Worm (Caenorhabditis elegans) whole organism, L1 larva: ENCODE results near the gene T10D4.19.

Source experiments
- ama-1 ChIP-seq: fragments of 150-350 bp; optimal IDR thresholded peaks from 2 replicates; lab custom pipeline; 2014
- blmp-1 ChIP-seq: fragments of 150-350 bp; optimal IDR thresholded peaks from 2 replicates; lab custom pipeline; 2014; ENCODE audit warnings: missing biosample characterization, missing genetic modification characterization
- dpl-1 ChIP-seq, 3 experiments: fragments of 150-350 bp in 2 of 3; sonication (generic microtip) in 1 of 3; optimal IDR thresholded peaks; 2 replicates each; lab custom pipeline; 2014 to 2017; ENCODE audit warnings: missing biosample characterization in 3 of 3, missing genetic modification characterization in 3 of 3, missing genetic modification reagents in 3 of 3
- fkh-8 ChIP-seq: sonication (generic microtip); optimal IDR thresholded peaks from 2 replicates; lab custom pipeline; 2016; ENCODE audit warnings: mild to moderate bottlenecking, missing genetic modification characterization, missing compliant biosample characterization
- isw-1 ChIP-seq: fragments of 200-800 bp; sonication (Bioruptor generic); IDR thresholded peaks from 2 replicates; pipeline ENCODE4 v1.3.6; 2022; ENCODE audit warnings: missing genetic modification characterization, missing compliant biosample characterization
- lin-13 ChIP-seq: fragments of 150-350 bp; optimal IDR thresholded peaks from 2 replicates; lab custom pipeline; 2014; ENCODE audit warnings: missing biosample characterization, missing genetic modification reagents, missing genetic modification characterization
- mdl-1 ChIP-seq, 2 experiments: fragments of 150-350 bp; optimal IDR thresholded peaks; 2 replicates each; lab custom pipeline; 2014 to 2017; ENCODE audit warnings: missing biosample characterization in 2 of 2, missing genetic modification characterization in 2 of 2, inconsistent platforms in 1 of 2
- nhr-11 ChIP-seq: fragments of 150-350 bp; optimal IDR thresholded peaks from 2 replicates; lab custom pipeline; 2014; ENCODE audit warnings: missing biosample characterization, missing genetic modification characterization
- nhr-28 ChIP-seq: fragments of 150-350 bp; optimal IDR thresholded peaks from 2 replicates; lab custom pipeline; 2014; ENCODE audit warnings: missing biosample characterization, missing genetic modification characterization
- rnt-1 ChIP-seq: sonication (generic microtip); optimal IDR thresholded peaks from 2 replicates; lab custom pipeline; 2016; ENCODE audit warnings: mild to moderate bottlenecking, missing genetic modification characterization, moderate library complexity, missing compliant biosample characterization
- unc-62 ChIP-seq: fragments of 150-350 bp; optimal IDR thresholded peaks from 2 replicates; lab custom pipeline; 2014; ENCODE audit warnings: missing biosample characterization, missing genetic modification reagents, missing genetic modification characterization
- ztf-4 ChIP-seq: fragments of 150-350 bp; optimal IDR thresholded peaks from 2 replicates; lab custom pipeline; 2014; ENCODE audit warnings: missing biosample characterization, missing genetic modification characterization

DNA sequence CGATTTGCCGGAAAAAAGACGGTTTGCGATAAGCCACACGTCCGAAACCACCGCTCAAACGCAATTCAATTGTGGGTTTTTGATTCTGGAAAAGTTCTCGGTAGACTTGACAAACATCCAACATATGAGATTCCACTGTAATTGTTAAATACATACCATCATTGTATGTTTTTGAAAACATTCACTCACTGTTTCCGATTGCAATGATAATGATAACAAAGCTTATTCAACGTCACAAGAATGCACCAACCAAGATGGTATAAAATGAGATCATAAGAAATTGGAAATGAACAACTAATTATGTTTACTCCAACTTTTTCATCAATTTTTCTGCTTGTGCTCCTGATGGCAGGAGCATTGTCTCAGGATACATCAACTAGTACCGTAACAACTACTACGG is 46.0 kb upstream of the T10D4.19 start, which contains the start of gene clec-122:
- no peak for TF ChIP-seq nhr-28 (tag; lab: Kevin White, UChicago)
- TF ChIP-seq dpl-1 (GFP tag; optimal IDR thresholded peaks at IDR 0.05; lab: Kevin White, UChicago), result no peak
- no peak for TF ChIP-seq fkh-8 (tag; lab: Kevin White, UChicago)
- no peak for TF ChIP-seq unc-62 (GFP tag; lab: Kevin White, UChicago)
- no peak for TF ChIP-seq blmp-1 (tag; lab: Kevin White, UChicago)
- TF ChIP-seq lin-13 (GFP tag; lab: Kevin White, UChicago), result no peak
- no peak for TF ChIP-seq nhr-11 (tag; lab: Kevin White, UChicago)
- TF ChIP-seq rnt-1 (tag; lab: Kevin White, UChicago), result no peak
- no peak for TF ChIP-seq ztf-4 (tag; lab: Kevin White, UChicago)
- TF ChIP-seq ama-1, result no peak
- TF ChIP-seq mdl-1 (tag; optimal IDR thresholded peaks at IDR 0.05; lab: Kevin White, UChicago), result no peak
- TF ChIP-seq isw-1 (GFP tag; lab: Robert Waterston, UW), result no peak
